Worm (Caenorhabditis elegans) whole organism, L3 larva: Measurements from ENCODE around the gene str-207.

Experiments
- R02D3.7 ChIP-seq: fragments of 150-350 bp; optimal IDR thresholded peaks from 2 replicates; lab custom pipeline; 2014; ENCODE audit warnings: missing biosample characterization, missing genetic modification characterization
- ZK546.5 ChIP-seq: sonication (generic microtip); optimal IDR thresholded peaks from 2 replicates; lab custom pipeline; 2017; ENCODE audit warnings: missing biosample characterization, missing genetic modification characterization
- aly-2 ChIP-seq: fragments of 150-350 bp; optimal IDR thresholded peaks from 2 replicates; lab custom pipeline; 2014; ENCODE audit warnings: missing biosample characterization, missing genetic modification characterization
- ama-1 ChIP-seq: fragments of 150-350 bp; optimal IDR thresholded peaks from 2 replicates; lab custom pipeline; 2018
- ceh-16 ChIP-seq: sonication (generic microtip); optimal IDR thresholded peaks from 2 replicates; lab custom pipeline; 2017; ENCODE audit warnings: missing biosample characterization, missing genetic modification characterization
- ceh-82 ChIP-seq: fragments of 150-350 bp; optimal IDR thresholded peaks from 2 replicates; lab custom pipeline; 2014; ENCODE audit warnings: missing biosample characterization, missing genetic modification characterization
- ceh-9 ChIP-seq: sonication (generic microtip); optimal IDR thresholded peaks from 2 replicates; lab custom pipeline; 2018; ENCODE audit warnings: missing biosample characterization, missing genetic modification characterization
- daf-12 ChIP-seq: fragments of 150-350 bp; optimal IDR thresholded peaks from 2 replicates; lab custom pipeline; 2014; ENCODE audit warnings: missing biosample characterization, missing genetic modification reagents, missing genetic modification characterization
- egl-27 ChIP-seq: sonication (generic microtip); optimal IDR thresholded peaks from 4 replicates; lab custom pipeline; 2017; ENCODE audit warnings: missing biosample characterization, missing genetic modification reagents, missing genetic modification characterization
- egl-5 ChIP-seq: fragments of 150-350 bp; optimal IDR thresholded peaks from 2 replicates; lab custom pipeline; 2017; ENCODE audit warnings: missing biosample characterization, missing genetic modification reagents, missing genetic modification characterization, inconsistent platforms
- elt-2 ChIP-seq: sonication (generic microtip); optimal IDR thresholded peaks from 2 replicates; lab custom pipeline; 2016; ENCODE audit warnings: missing genetic modification reagents, mild to moderate bottlenecking, missing genetic modification characterization, missing compliant biosample characterization
- elt-3 ChIP-seq, 3 experiments: fragments of 150-350 bp in 1 of 3; sonication (generic microtip) in 2 of 3; optimal IDR thresholded peaks; 2 replicates in 2 of 3; 4 replicates in 1 of 3; lab custom pipeline; 2014 to 2017; ENCODE audit warnings: missing biosample characterization in 3 of 3, missing genetic modification characterization in 3 of 3
- eor-1 ChIP-seq, 2 experiments: fragments of 150-350 bp; optimal IDR thresholded peaks; 2 replicates each; lab custom pipeline; 2014 to 2018; ENCODE audit warnings: missing biosample characterization in 2 of 2, missing genetic modification characterization in 2 of 2
- fkh-2 ChIP-seq: fragments of 150-350 bp; optimal IDR thresholded peaks from 2 replicates; lab custom pipeline; 2014; ENCODE audit warnings: missing biosample characterization, missing genetic modification reagents, missing genetic modification characterization
- fos-1 ChIP-seq: fragments of 150-350 bp; optimal IDR thresholded peaks from 2 replicates; lab custom pipeline; 2014; ENCODE audit warnings: missing biosample characterization, missing genetic modification characterization
- hmg-11 ChIP-seq: sonication (generic microtip); optimal IDR thresholded peaks from 2 replicates; lab custom pipeline; 2016; ENCODE audit warnings: missing genetic modification characterization, missing compliant biosample characterization
- lin-15B ChIP-seq: fragments of 150-350 bp; optimal IDR thresholded peaks from 2 replicates; lab custom pipeline; 2014; ENCODE audit warnings: missing biosample characterization, missing genetic modification characterization
- lin-39 ChIP-seq: fragments of 150-350 bp; optimal IDR thresholded peaks from 2 replicates; lab custom pipeline; 2018; ENCODE audit warnings: missing biosample characterization, missing genetic modification reagents, missing genetic modification characterization
- mdl-1 ChIP-seq: fragments of 150-350 bp; optimal IDR thresholded peaks from 2 replicates; lab custom pipeline; 2014; ENCODE audit warnings: missing biosample characterization, missing genetic modification characterization
- nfya-1 ChIP-seq: sonication (generic microtip); optimal IDR thresholded peaks from 2 replicates; lab custom pipeline; 2017; ENCODE audit warnings: missing genetic modification characterization, mild to moderate bottlenecking, missing compliant biosample characterization, antibody characterized with exemption, moderate library complexity; ENCODE audit not compliant: insufficient read depth
- nhr-11 ChIP-seq: fragments of 150-350 bp; optimal IDR thresholded peaks from 2 replicates; lab custom pipeline; 2014; ENCODE audit warnings: missing biosample characterization, missing genetic modification characterization
- nhr-12 ChIP-seq: fragments of 150-350 bp; optimal IDR thresholded peaks from 2 replicates; lab custom pipeline; 2014; ENCODE audit warnings: missing biosample characterization, missing genetic modification characterization
- nhr-23 ChIP-seq: fragments of 150-350 bp; optimal IDR thresholded peaks from 2 replicates; lab custom pipeline; 2014; ENCODE audit warnings: missing biosample characterization, missing genetic modification reagents, missing genetic modification characterization
- nhr-25 ChIP-seq: sonication (generic microtip); optimal IDR thresholded peaks from 2 replicates; lab custom pipeline; 2017; ENCODE audit warnings: missing biosample characterization, missing genetic modification characterization
- nhr-28 ChIP-seq: fragments of 150-350 bp; optimal IDR thresholded peaks from 2 replicates; lab custom pipeline; 2014; ENCODE audit warnings: missing biosample characterization, missing genetic modification characterization
- nhr-43 ChIP-seq: sonication (generic microtip); optimal IDR thresholded peaks from 2 replicates; lab custom pipeline; 2016; ENCODE audit warnings: mild to moderate bottlenecking, missing genetic modification characterization, missing compliant biosample characterization; ENCODE audit not compliant: poor library complexity, severe bottlenecking
- nhr-76 ChIP-seq: fragments of 150-350 bp; sonication (generic microtip); optimal IDR thresholded peaks from 5 replicates; lab custom pipeline; 2014; ENCODE audit warnings: missing biosample characterization, missing genetic modification characterization
- nhr-77 ChIP-seq: fragments of 150-350 bp; optimal IDR thresholded peaks from 2 replicates; lab custom pipeline; 2014; ENCODE audit warnings: missing biosample characterization, missing genetic modification characterization
- pha-4 ChIP-seq: fragments of 150-350 bp; optimal IDR thresholded peaks from 2 replicates; lab custom pipeline; 2014; ENCODE audit warnings: missing biosample characterization, missing genetic modification reagents, missing genetic modification characterization
- pqm-1 ChIP-seq: fragments of 150-350 bp; optimal IDR thresholded peaks from 2 replicates; lab custom pipeline; 2017; ENCODE audit warnings: missing biosample characterization, missing genetic modification characterization, inconsistent platforms
- sea-2 ChIP-seq: fragments of 150-350 bp; sonication (generic microtip); optimal IDR thresholded peaks from 4 replicates; lab custom pipeline; 2014; ENCODE audit warnings: missing biosample characterization, missing genetic modification reagents, missing genetic modification characterization
- skn-1 ChIP-seq: fragments of 150-350 bp; optimal IDR thresholded peaks from 2 replicates; lab custom pipeline; 2014; ENCODE audit warnings: missing biosample characterization, missing genetic modification characterization
- tbx-2 ChIP-seq: sonication (generic microtip); optimal IDR thresholded peaks from 2 replicates; lab custom pipeline; 2016; ENCODE audit warnings: mild to moderate bottlenecking, missing genetic modification characterization, missing compliant biosample characterization
- unc-39 ChIP-seq: sonication (generic microtip); optimal IDR thresholded peaks from 4 replicates; lab custom pipeline; 2017; ENCODE audit warnings: missing biosample characterization, missing genetic modification characterization
- unc-62 ChIP-seq: fragments of 150-350 bp; sonication (generic microtip); optimal IDR thresholded peaks from 4 replicates; lab custom pipeline; 2014; ENCODE audit warnings: missing biosample characterization, missing genetic modification reagents, missing genetic modification characterization
- zag-1 ChIP-seq: fragments of 150-350 bp; optimal IDR thresholded peaks from 2 replicates; lab custom pipeline; 2014; ENCODE audit warnings: missing biosample characterization, missing genetic modification characterization
- ztf-11 ChIP-seq: fragments of 150-350 bp; optimal IDR thresholded peaks from 2 replicates; lab custom pipeline; 2014; ENCODE audit warnings: missing biosample characterization, missing genetic modification characterization
- ztf-4 ChIP-seq: fragments of 150-350 bp; optimal IDR thresholded peaks from 2 replicates; lab custom pipeline; 2014; ENCODE audit warnings: missing biosample characterization, missing genetic modification characterization

Gene str-207

DNA sequence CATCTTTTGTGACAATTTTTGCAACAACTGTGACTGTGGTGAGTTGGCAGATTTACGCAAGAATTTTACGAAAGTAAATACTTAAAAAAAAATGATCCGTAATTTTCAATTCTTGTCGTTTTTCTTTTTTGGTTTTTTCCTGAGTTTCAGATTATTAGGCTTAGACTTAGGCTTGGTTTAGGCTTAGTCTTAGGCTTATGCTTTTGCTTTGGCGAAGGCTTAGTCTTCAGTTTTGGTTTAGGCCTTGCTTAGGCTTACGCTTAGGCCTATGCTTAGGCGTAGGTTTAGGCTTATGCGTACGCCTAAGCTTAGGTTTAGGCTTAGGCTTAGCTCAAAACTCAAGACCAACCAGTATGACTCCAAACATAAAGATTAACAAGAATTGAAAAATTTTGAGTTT lies 6.1 kb downstream of the str-207 start:
- no peak for TF ChIP-seq daf-12 (tag; lab: Kevin White, UChicago)
- no peak for TF ChIP-seq nhr-11 (tag; lab: Kevin White, UChicago)
- no peak for TF ChIP-seq tbx-2 (tag; lab: Kevin White, UChicago)
- TF ChIP-seq egl-27 (tag; lab: Kevin White, UChicago) = no peak

DNA sequence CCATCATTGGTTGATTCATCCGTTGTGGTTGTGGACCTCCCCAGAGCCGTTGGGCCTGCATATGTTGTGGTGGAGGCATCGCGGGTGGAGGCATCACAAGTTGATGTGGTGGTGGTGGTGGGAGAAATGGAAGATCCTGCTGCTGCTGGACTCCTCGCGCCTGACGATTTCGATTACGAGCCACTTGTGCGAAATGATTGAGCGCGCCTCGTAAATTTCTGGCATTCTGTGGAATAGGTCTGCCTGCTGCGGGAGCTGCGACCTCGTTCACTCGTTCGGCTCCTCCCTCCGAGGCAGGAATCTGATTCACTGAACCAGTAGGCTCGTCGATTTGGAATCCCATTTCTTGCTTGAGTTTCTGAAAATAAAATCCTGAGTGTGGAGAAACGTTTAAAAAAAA lies 9.2 kb downstream of the str-207 start:
- TF ChIP-seq ceh-82 (tag; lab: Kevin White, UChicago) = no peak
- no peak for TF ChIP-seq ZK546.5 (tag; lab: Kevin White, UChicago)
- no peak for TF ChIP-seq elt-3 (tag; optimal IDR thresholded peaks at IDR 0.05; lab: Kevin White, UChicago)
- no peak for TF ChIP-seq ztf-11 (tag; lab: Kevin White, UChicago)
- no peak for TF ChIP-seq lin-15B (tag; lab: Kevin White, UChicago)
- TF ChIP-seq, all 47 proteins: peak for 0

DNA sequence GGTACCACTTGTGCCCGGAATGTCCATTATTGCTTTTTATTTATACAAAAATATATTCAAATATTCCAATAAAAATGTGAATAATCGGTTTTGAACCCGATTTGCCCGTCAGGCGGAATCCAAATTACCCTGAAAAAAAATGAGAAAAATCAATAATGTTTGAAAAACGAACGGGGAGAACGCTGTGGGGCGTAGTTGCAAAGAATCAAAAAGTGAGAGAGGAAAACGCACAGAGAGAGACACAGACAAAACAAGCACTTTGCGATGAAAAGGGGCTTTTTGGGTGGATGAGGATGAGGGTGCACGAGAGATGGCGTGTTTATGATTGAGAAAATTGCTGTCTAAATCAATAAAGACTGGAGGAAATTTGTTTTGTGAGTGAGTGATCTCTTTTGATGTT lies 11.4 kb downstream of the str-207 start, which contains the start of gene tam-1:
Gene tam-1, minus strand, starts transcription at position 135 of the 400 bp plus-strand sequence.
- TF ChIP-seq lin-39 (tag; lab: Kevin White, UChicago) (peak; percentile 11), ztf-11 (tag; lab: Kevin White, UChicago) (no peak), pha-4 (tag; lab: Kevin White, UChicago) (peak; percentile 32), egl-5 (tag; lab: Kevin White, UChicago) (peak; percentile 75), hmg-11 (peak; percentile 5)

DNA sequence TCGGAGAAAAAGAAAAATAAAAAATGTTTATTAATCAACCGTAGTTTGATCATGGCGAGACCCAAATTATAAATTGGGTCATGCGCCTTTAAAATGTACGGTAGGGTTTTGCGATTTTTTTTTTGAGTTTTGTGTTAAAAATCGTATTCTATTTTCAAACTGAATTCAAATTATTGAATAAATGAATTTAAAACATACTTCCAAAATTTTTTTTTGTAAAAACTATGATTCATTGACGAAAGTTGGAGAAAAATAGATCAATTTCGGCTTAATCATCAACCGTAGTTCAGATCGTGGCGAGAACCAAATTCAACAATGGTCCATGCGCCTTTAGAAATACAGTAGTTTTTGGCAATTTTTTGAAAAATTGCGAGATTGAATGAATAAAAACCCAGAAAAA lies 12.1 kb downstream of the str-207 start:
- TF ChIP-seq unc-62 (GFP tag; lab: Kevin White, UChicago) (no peak), nhr-76 (no peak)

DNA sequence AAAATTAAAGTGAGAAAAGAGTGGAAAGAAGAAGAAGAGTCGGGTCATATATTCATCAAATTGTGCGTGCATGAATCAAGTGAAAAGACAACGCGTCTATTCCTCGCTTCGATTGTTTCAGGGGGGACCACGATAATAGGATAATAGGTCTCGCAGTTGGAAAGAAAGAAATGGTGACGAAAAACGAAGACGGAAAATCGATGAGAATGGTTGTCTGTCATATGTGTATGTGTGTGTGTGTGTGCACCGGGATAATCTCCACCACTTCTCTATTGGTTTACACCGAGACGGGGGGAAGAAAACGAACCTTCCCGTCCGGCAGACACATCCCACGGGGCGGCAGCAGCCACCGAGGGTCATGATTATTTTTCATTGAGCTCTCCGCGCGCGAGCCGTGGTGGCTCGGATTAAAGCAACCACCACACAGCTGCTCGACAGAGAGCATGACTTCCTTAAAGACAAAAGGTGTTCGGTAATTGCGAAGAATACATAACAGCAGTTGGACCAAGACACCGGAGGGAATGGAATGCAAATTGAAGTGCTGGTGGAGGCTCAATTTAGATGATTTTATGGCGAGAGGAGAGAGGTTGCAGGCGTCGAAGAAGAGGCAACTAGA lies 12.6 kb downstream of the str-207 start:
- peak; percentile 57 for TF ChIP-seq ama-1 (lab: Kevin White, UChicago)
- no peak for TF ChIP-seq nfya-1 (tag; lab: Kevin White, UChicago)
- TF ChIP-seq, all 47 proteins: peak for 1

DNA sequence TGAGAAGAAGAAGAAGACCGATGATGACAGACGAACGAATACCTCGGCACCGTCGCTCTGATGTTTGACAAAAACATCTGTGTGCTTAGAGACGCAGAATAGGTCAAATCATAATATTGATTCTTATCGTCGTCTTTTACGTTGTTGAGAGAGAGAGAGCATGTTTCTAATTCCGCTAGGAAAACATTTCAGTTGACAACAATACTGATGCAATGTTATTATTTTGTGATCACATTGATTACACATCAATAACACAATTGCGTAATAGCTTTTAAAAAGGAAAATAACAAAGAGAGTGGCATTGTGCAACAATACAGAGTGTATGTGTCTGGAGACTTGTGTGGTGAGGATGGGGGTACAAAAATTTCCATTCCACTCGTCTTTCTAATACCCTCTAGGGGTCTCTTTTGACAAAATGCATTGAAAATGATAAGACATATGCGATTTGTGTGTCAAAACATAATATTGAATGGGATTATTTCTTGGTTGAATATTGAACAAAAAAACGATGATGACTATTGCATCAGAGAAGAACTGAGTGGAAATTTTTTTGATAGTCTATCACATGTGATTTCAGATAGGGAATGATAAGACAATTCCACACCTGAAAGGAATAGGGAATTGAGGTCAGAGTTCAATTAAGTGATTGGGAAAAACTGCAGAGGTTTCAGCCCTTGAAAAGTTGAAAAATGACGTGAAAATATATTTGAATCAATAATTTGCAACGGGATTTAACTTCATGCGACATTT lies 13.3 kb downstream of the str-207 start:
- TF ChIP-seq pha-4 (tag; lab: Kevin White, UChicago) (peak; percentile 78), ztf-11 (tag; lab: Kevin White, UChicago) (no peak), eor-1 (tag; optimal IDR thresholded peaks at IDR 0.05; lab: Kevin White, UChicago) (no peak), mdl-1 (tag; lab: Kevin White, UChicago) (no peak), nhr-11 (tag; lab: Kevin White, UChicago) (no peak), nhr-77 (tag; lab: Kevin White, UChicago) (no peak), nhr-25 (no peak), nhr-28 (tag; lab: Kevin White, UChicago) (no peak), nhr-43 (tag; lab: Kevin White, UChicago) (no peak), ztf-4 (tag; lab: Kevin White, UChicago) (no peak), tbx-2 (tag; lab: Kevin White, UChicago) (no peak), pqm-1 (tag; lab: Kevin White, UChicago) (peak; percentile 5), sea-2 (no peak), unc-62 (GFP tag; lab: Kevin White, UChicago) (no peak), aly-2 (tag; lab: Kevin White, UChicago) (no peak), ZK546.5 (tag; lab: Kevin White, UChicago) (no peak), ceh-9 (tag; lab: Kevin White, UChicago) (no peak), zag-1 (tag; lab: Kevin White, UChicago) (no peak), fkh-2 (tag; lab: Kevin White, UChicago) (no peak), fos-1 (tag; lab: Kevin White, UChicago) (no peak), unc-39 (no peak), R02D3.7 (tag; lab: Kevin White, UChicago) (no peak), skn-1 (peak; percentile 86), elt-2 (tag; lab: Kevin White, UChicago) (peak; percentile 85), nhr-12 (tag; lab: Kevin White, UChicago) (no peak), ceh-16 (tag; lab: Kevin White, UChicago) (no peak), nhr-23 (tag; lab: Kevin White, UChicago) (no peak), ama-1 (lab: Kevin White, UChicago) (no peak), nhr-76 (no peak)
